Worm (Caenorhabditis elegans): Measurements from ENCODE around the gene egl-1.

- TF ChIP-seq unc-62 (GFP tag; optimal IDR thresholded peaks at IDR 0.05) (no peak), egl-27 (tag; optimal IDR thresholded peaks at IDR 0.05) (no peak), ceh-16 (tag; optimal IDR thresholded peaks at IDR 0.05) (no peak), ama-1 (optimal IDR thresholded peaks at IDR 0.05) (no peak), lin-39 (tag; optimal IDR thresholded peaks at IDR 0.05) (no peak), elt-1 (tag; optimal IDR thresholded peaks at IDR 0.05) (no peak), nhr-25 (tag; optimal IDR thresholded peaks at IDR 0.05) (no peak), ZK546.5 (tag; optimal IDR thresholded peaks at IDR 0.05) (no peak), nfya-1 (tag; optimal IDR thresholded peaks at IDR 0.05; ENCODE audit: insufficient read depth) (no peak), ztf-11 (tag; optimal IDR thresholded peaks at IDR 0.05) (no peak), pqm-1 (tag; optimal IDR thresholded peaks at IDR 0.05) (peak; percentile 86)
Measured at ce11 chrV:14414032-14414431, 18.1 kb downstream of the egl-1 start.
